Fruit fly (Drosophila melanogaster) whole organism, embryonic: ENCODE data around the gene CG31800.

Source experiments
- ATbp ChIP-seq: fragments of 200-800 bp; sonication (Bioruptor generic); optimal IDR thresholded peaks from 2 replicates; lab custom pipeline; 2017; ENCODE audit warnings: missing biosample characterization, mild to moderate bottlenecking, missing genetic modification characterization, missing genetic modification reagents
- B-H1 ChIP-seq: fragments of 200-800 bp; sonication (Bioruptor generic); IDR thresholded peaks from 3 replicates; pipeline ENCODE4 v1.3.6; 2022; ENCODE audit warnings: missing biosample characterization, missing genetic modification characterization
- BEAF-32 ChIP-seq: fragments of 200-800 bp; sonication (Bioruptor generic); optimal IDR thresholded peaks from 3 replicates; lab custom pipeline; 2017; ENCODE audit warnings: missing biosample characterization, missing genetic modification characterization, mild to moderate bottlenecking, moderate library complexity, missing genetic modification reagents
- CG10147 ChIP-seq: fragments of 200-800 bp; sonication (Bioruptor generic); optimal IDR thresholded peaks from 2 replicates; lab custom pipeline; 2019; ENCODE audit warnings: missing biosample characterization, mild to moderate bottlenecking, missing genetic modification characterization, moderate library complexity
- CG10979 ChIP-seq: fragments of 200-800 bp; sonication (Bioruptor generic); optimal IDR thresholded peaks from 2 replicates; lab custom pipeline; 2018; ENCODE audit warnings: missing biosample characterization, mild to moderate bottlenecking, missing genetic modification characterization, moderate library complexity
- CG11456 ChIP-seq: fragments of 200-800 bp; sonication (Bioruptor generic); IDR thresholded peaks from 3 replicates; pipeline ENCODE4 v1.3.6; 2022; ENCODE audit warnings: missing biosample characterization, missing genetic modification characterization
- CG12299 ChIP-seq: fragments of 200-800 bp; sonication (Bioruptor generic); optimal IDR thresholded peaks from 2 replicates; lab custom pipeline; 2018; ENCODE audit warnings: missing biosample characterization, mild to moderate bottlenecking, missing genetic modification characterization
- CG13123 ChIP-seq: fragments of 200-800 bp; sonication (Bioruptor generic); optimal IDR thresholded peaks from 2 replicates; lab custom pipeline; 2016; ENCODE audit warnings: missing biosample characterization, missing genetic modification characterization
- CG14441 ChIP-seq: fragments of 200-800 bp; sonication (Bioruptor generic); IDR thresholded peaks from 2 replicates; pipeline ENCODE4 v1.3.6; 2022; ENCODE audit warnings: missing biosample characterization, missing genetic modification characterization
- CG15696 ChIP-seq: fragments of 200-800 bp; sonication (Bioruptor generic); optimal IDR thresholded peaks from 2 replicates; lab custom pipeline; 2019; ENCODE audit warnings: missing biosample characterization, mild to moderate bottlenecking, missing genetic modification characterization, moderate library complexity
- CG2202 ChIP-seq: fragments of 200-800 bp; sonication (Bioruptor generic); optimal IDR thresholded peaks from 2 replicates; lab custom pipeline; 2018; ENCODE audit warnings: missing biosample characterization, mild to moderate bottlenecking, missing genetic modification characterization
- CG2712 ChIP-seq: fragments of 200-800 bp; optimal IDR thresholded peaks from 3 replicates; lab custom pipeline; 2019; ENCODE audit warnings: missing biosample characterization, mild to moderate bottlenecking, missing genetic modification characterization, moderate library complexity
- CG31441 ChIP-seq: fragments of 200-800 bp; sonication (Bioruptor generic); IDR thresholded peaks from 2 replicates; pipeline ENCODE4 v1.3.6; 2022; ENCODE audit warnings: missing biosample characterization, missing genetic modification characterization
- CG34422 ChIP-seq: fragments of 200-800 bp; sonication (Bioruptor generic); IDR thresholded peaks from 3 replicates; pipeline ENCODE4 v1.3.6; 2022; ENCODE audit warnings: missing biosample characterization, missing genetic modification characterization
- CG6689 ChIP-seq: fragments of 200-800 bp; sonication (Bioruptor generic); IDR thresholded peaks from 2 replicates; pipeline ENCODE4 v1.3.6; 2022; ENCODE audit warnings: missing biosample characterization, missing genetic modification characterization
- CG6854 ChIP-seq: fragments of 200-800 bp; sonication (Bioruptor generic); optimal IDR thresholded peaks from 3 replicates; lab custom pipeline; 2017; ENCODE audit warnings: missing biosample characterization, mild to moderate bottlenecking, missing genetic modification characterization
- CG7271 ChIP-seq: fragments of 200-800 bp; sonication (Bioruptor generic); optimal IDR thresholded peaks from 2 replicates; lab custom pipeline; 2018; ENCODE audit warnings: missing biosample characterization, mild to moderate bottlenecking, missing genetic modification characterization, moderate library complexity
- CG8089 ChIP-seq: fragments of 200-800 bp; sonication (Bioruptor generic); optimal IDR thresholded peaks from 3 replicates; lab custom pipeline; 2016; ENCODE audit warnings: missing biosample characterization, missing genetic modification characterization
- CG8478 ChIP-seq: fragments of >200 bp; optimal IDR thresholded peaks from 2 replicates; lab custom pipeline; 2018
- Deaf1 ChIP-seq: fragments of 200-800 bp; optimal IDR thresholded peaks from 3 replicates; lab custom pipeline; 2019; ENCODE audit warnings: missing biosample characterization, mild to moderate bottlenecking, missing genetic modification characterization, moderate library complexity
- Dip2 ChIP-seq: fragments of 200-800 bp; sonication (Bioruptor generic); IDR thresholded peaks from 2 replicates; pipeline ENCODE4 v1.3.6; 2022; ENCODE audit warnings: missing biosample characterization, missing genetic modification characterization
- E2f2 ChIP-seq: fragments of 200-800 bp; sonication (Bioruptor generic); IDR thresholded peaks from 2 replicates; pipeline ENCODE4 v1.3.6; 2022; ENCODE audit warnings: missing biosample characterization, missing genetic modification characterization
- Eip74EF ChIP-seq, 2 experiments: fragments of 200-800 bp in 1 of 2; fragments of >200 bp in 1 of 2; sonication (Bioruptor generic) in 1 of 2; optimal IDR thresholded peaks; 2 replicates each; lab custom pipeline; 2017 to 2019; ENCODE audit warnings: missing biosample characterization in 2 of 2, missing genetic modification characterization in 2 of 2, mild to moderate bottlenecking in 1 of 2, moderate library complexity in 1 of 2
- Ets65A ChIP-seq: fragments of 200-800 bp; sonication (Bioruptor generic); peaks from one replicate; lab custom pipeline; 2016; ENCODE audit warnings: missing biosample characterization, missing genetic modification characterization
- HHEX ChIP-seq: fragments of 200-800 bp; sonication (Bioruptor generic); optimal IDR thresholded peaks from 3 replicates; lab custom pipeline; 2017; ENCODE audit warnings: missing biosample characterization, mild to moderate bottlenecking, missing genetic modification characterization, missing genetic modification reagents
- Lhr ChIP-seq: fragments of 200-800 bp; sonication (Bioruptor generic); optimal IDR thresholded peaks from 3 replicates; lab custom pipeline; 2017; ENCODE audit warnings: mild to moderate bottlenecking, missing biosample characterization, missing genetic modification reagents, missing genetic modification characterization
- Lpt ChIP-seq: fragments of >200 bp; optimal IDR thresholded peaks from 2 replicates; lab custom pipeline; 2018; ENCODE audit warnings: missing biosample characterization, missing genetic modification characterization
- MBD-R2 ChIP-seq: fragments of 200-800 bp; sonication (Bioruptor generic); IDR thresholded peaks from 2 replicates; pipeline ENCODE4 v1.3.6; 2022; ENCODE audit warnings: missing biosample characterization, missing genetic modification characterization
- MTF-1 ChIP-seq: fragments of 200-800 bp; sonication (Bioruptor generic); optimal IDR thresholded peaks from 2 replicates; lab custom pipeline; 2018; ENCODE audit warnings: missing biosample characterization, mild to moderate bottlenecking, missing genetic modification characterization, borderline replicate concordance
- NK7.1 ChIP-seq: fragments of 200-800 bp; sonication (Bioruptor generic); optimal IDR thresholded peaks from 3 replicates; lab custom pipeline; 2016; ENCODE audit warnings: missing biosample characterization, missing genetic modification characterization
- Nf-YA ChIP-seq: fragments of 200-800 bp; sonication (Bioruptor generic); IDR thresholded peaks from 2 replicates; pipeline ENCODE4 v1.3.6; 2022; ENCODE audit warnings: missing biosample characterization, missing genetic modification characterization
- Nf-YB ChIP-seq: fragments of 200-800 bp; sonication (Bioruptor generic); optimal IDR thresholded peaks from 3 replicates; lab custom pipeline; 2019; ENCODE audit warnings: missing biosample characterization, mild to moderate bottlenecking, missing genetic modification characterization, moderate library complexity
- Side ChIP-seq: fragments of 200-800 bp; sonication (Bioruptor generic); optimal IDR thresholded peaks from 2 replicates; lab custom pipeline; 2016; ENCODE audit warnings: missing biosample characterization, missing genetic modification characterization
- Stat92E ChIP-seq, 3 experiments: fragments of >200 bp in 2 of 3; fragments of 200-800 bp in 1 of 3; sonication (Bioruptor generic) in 1 of 3; optimal IDR thresholded peaks; 2 replicates each; lab custom pipeline; 2017 to 2019; ENCODE audit warnings: missing biosample characterization in 3 of 3, missing genetic modification characterization in 3 of 3, mild to moderate bottlenecking in 1 of 3, moderate library complexity in 1 of 3
- aop ChIP-seq: fragments of 200-800 bp; sonication (Bioruptor generic); IDR thresholded peaks from 2 replicates; pipeline ENCODE4 v1.3.6; 2022; ENCODE audit warnings: missing biosample characterization, missing genetic modification characterization
- ash1 ChIP-seq: fragments of 200-800 bp; sonication (Bioruptor generic); optimal IDR thresholded peaks from 2 replicates; lab custom pipeline; 2018; ENCODE audit warnings: missing biosample characterization, mild to moderate bottlenecking, missing genetic modification characterization
- crp ChIP-seq, 2 experiments: fragments of 200-800 bp; sonication (Bioruptor generic); optimal IDR thresholded peaks; 2 replicates in 1 of 2; 3 replicates in 1 of 2; lab custom pipeline; 2017; ENCODE audit warnings: missing biosample characterization in 2 of 2, missing genetic modification characterization in 2 of 2, mild to moderate bottlenecking in 1 of 2, moderate library complexity in 1 of 2
- exex ChIP-seq: fragments of 200-800 bp; sonication (Bioruptor generic); optimal IDR thresholded peaks from 4 replicates; lab custom pipeline; 2018; ENCODE audit warnings: missing biosample characterization, mild to moderate bottlenecking, missing genetic modification characterization, moderate library complexity
- fd102C ChIP-seq: fragments of 200-800 bp; sonication (Bioruptor generic); optimal IDR thresholded peaks from 2 replicates; lab custom pipeline; 2018; ENCODE audit warnings: missing biosample characterization, mild to moderate bottlenecking, missing genetic modification characterization, moderate library complexity
- ftz-f1 ChIP-seq: fragments of 200-800 bp; sonication (Bioruptor generic); optimal IDR thresholded peaks from 2 replicates; lab custom pipeline; 2016; ENCODE audit warnings: missing biosample characterization, missing genetic modification characterization
- gt ChIP-seq: fragments of 200-800 bp; sonication (Bioruptor generic); IDR thresholded peaks from 2 replicates; pipeline ENCODE4 v1.3.6; 2022; ENCODE audit warnings: missing biosample characterization, missing genetic modification characterization
- ham ChIP-seq: fragments of 200-800 bp; sonication (Bioruptor generic); IDR thresholded peaks from 2 replicates; pipeline ENCODE4 v1.3.6; 2022; ENCODE audit warnings: missing biosample characterization, missing genetic modification characterization
- nmo ChIP-seq: fragments of 200-800 bp; sonication (Bioruptor generic); optimal IDR thresholded peaks from 2 replicates; lab custom pipeline; 2018; ENCODE audit warnings: missing biosample characterization, mild to moderate bottlenecking, missing genetic modification characterization, moderate library complexity
- org-1 ChIP-seq: fragments of 200-800 bp; sonication (Bioruptor generic); optimal IDR thresholded peaks from 2 replicates; lab custom pipeline; 2017; ENCODE audit warnings: missing biosample characterization, missing genetic modification characterization
- pzg ChIP-seq: fragments of 200-800 bp; sonication (Bioruptor generic); optimal IDR thresholded peaks from 3 replicates; lab custom pipeline; 2018; ENCODE audit warnings: missing biosample characterization, mild to moderate bottlenecking, missing genetic modification characterization, moderate library complexity
- row ChIP-seq: fragments of 200-800 bp; sonication (Bioruptor generic); IDR thresholded peaks from 3 replicates; pipeline ENCODE4 v1.3.6; 2022; ENCODE audit warnings: missing biosample characterization, missing genetic modification characterization
- tio ChIP-seq: fragments of 200-800 bp; sonication (Bioruptor generic); optimal IDR thresholded peaks from 2 replicates; lab custom pipeline; 2017; ENCODE audit warnings: missing biosample characterization, missing genetic modification characterization, inconsistent platforms
- zen ChIP-seq: fragments of 200-800 bp; sonication (Bioruptor generic); optimal IDR thresholded peaks from 3 replicates; lab custom pipeline; 2018; ENCODE audit warnings: missing biosample characterization, mild to moderate bottlenecking, missing genetic modification characterization, moderate library complexity
- zen2 ChIP-seq: fragments of 200-800 bp; sonication (Bioruptor generic); IDR thresholded peaks from 3 replicates; pipeline ENCODE4 v1.3.6; 2022; ENCODE audit warnings: missing biosample characterization, missing genetic modification characterization; ENCODE audit not compliant: partially characterized antibody

Gene CG31800

DNA sequence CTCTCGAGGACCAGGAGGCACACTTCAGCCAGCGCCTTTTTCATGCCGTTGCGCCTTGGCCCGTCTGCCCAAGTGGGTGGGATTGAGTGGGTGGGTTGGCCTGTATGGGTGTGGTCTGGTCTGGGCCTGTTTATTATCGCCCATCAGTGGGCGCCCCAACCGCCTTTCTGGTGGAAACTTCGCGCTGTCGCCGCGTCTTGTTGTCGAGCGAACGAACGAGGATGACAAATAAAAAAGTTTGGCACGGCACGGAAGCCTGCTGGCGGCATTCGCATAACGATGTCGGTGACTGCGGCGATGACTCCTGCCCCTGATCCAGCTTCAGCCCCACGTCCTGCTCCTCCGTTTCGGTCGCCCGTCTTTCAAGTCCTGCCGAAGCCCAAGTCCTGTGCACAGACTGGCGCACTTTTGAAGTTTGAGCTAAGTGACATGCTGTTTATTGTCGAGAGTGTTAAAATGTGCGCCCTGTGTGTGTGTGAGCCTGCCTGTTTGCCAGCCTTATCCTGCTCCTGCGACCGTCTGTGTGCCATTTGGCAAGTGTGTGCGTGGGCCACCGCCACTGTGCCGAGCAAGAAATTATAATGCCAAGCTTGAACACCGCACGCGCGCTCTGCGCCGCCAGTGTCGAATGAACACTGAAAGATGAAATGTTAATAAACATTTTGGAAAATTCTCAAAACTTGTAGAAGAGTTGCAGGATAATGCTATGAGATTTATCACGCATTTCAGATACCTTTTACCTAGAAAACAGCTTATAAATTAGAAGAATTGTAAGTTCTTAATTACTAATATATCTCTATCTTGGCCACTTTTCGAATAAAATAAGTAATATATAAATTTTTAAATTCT lies 20.1 kb downstream of the CG31800 start (continued):
- TF ChIP-seq MBD-R2 (GFP tag; lab: Robert Waterston, UW) (no peak), Lpt (no peak), CG6854 (peak; percentile 87), Ets65A (peak; percentile 41), B-H1 (no peak), nmo (peak; percentile 78), CG2202 (tag; lab: Kevin White, UChicago) (no peak), CG8478 (no peak), CG34422 (GFP tag; lab: Robert Waterston, UW) (peak; percentile 50; the same call in 1 of the 3 replicates), CG8089 (no peak), ftz-f1 (GFP tag; lab: Kevin White, UChicago) (no peak), Dip2 (GFP tag; lab: Robert Waterston, UW) (no peak), row (GFP tag; lab: Robert Waterston, UW) (peak; percentile 82), pzg (GFP tag; lab: Kevin White, UChicago) (no peak), Eip74EF (GFP tag; optimal IDR thresholded peaks at IDR 0.05; lab: Kevin White, UChicago) (peak in 1 of 2 experiments; percentile 72), CG6689 (GFP tag; lab: Robert Waterston, UW) (peak; percentile 53; the same call in 1 of the 2 replicates), CG10979 (peak; percentile 69), zen (tag; lab: Kevin White, UChicago) (peak; percentile 13), aop (no peak), Stat92E (GFP tag; optimal IDR thresholded peaks at IDR 0.05; lab: Kevin White, UChicago) (no peak), tio (peak; percentile 43), CG2712 (tag; lab: Kevin White, UChicago) (peak; percentile 79), CG7271 (tag; lab: Kevin White, UChicago) (no peak), gt (GFP tag; lab: Robert Waterston, UW) (no peak), Nf-YA (GFP tag; lab: Robert Waterston, UW) (no peak), MTF-1 (no peak), BEAF-32 (GFP tag; lab: Kevin White, UChicago) (no peak), E2f2 (GFP tag; lab: Robert Waterston, UW) (peak; percentile 52), CG31441 (GFP tag; lab: Robert Waterston, UW) (peak; percentile 84), zen2 (GFP tag; lab: Robert Waterston, UW) (no peak), Nf-YB (peak; percentile 55), Lhr (GFP tag; lab: Kevin White, UChicago) (no peak), ash1 (GFP tag; lab: Kevin White, UChicago) (no peak), CG12299 (tag; lab: Kevin White, UChicago) (peak; percentile 74), exex (peak; percentile 45), Side (no peak), CG14441 (GFP tag; lab: Robert Waterston, UW) (peak; percentile 50), HHEX (GFP tag; lab: Kevin White, UChicago) (peak; percentile 73), CG10147 (peak; percentile 82), CG15696 (peak; percentile 26), ham (no peak), org-1 (GFP tag; lab: Kevin White, UChicago) (peak; percentile 78), ATbp (GFP tag; lab: Kevin White, UChicago) (peak; percentile 72), NK7.1 (GFP tag; lab: Kevin White, UChicago) (no peak), CG11456 (GFP tag; lab: Robert Waterston, UW) (no peak), crp (GFP tag; optimal IDR thresholded peaks at IDR 0.05; lab: Kevin White, UChicago) (peak in 1 of 2 experiments; percentile 20), fd102C (GFP tag; lab: Kevin White, UChicago) (no peak), CG13123 (GFP tag; lab: Kevin White, UChicago) (peak; percentile 30), Deaf1 (tag; lab: Kevin White, UChicago) (peak; percentile 62)
